Worm (Caenorhabditis elegans) whole organism, dauer: ENCODE measurements around the gene nhr-58.

Experiments
- unc-62 ChIP-seq: sonication (generic microtip); optimal IDR thresholded peaks from 2 replicates; lab custom pipeline; 2017; ENCODE audit warnings: missing biosample characterization, missing genetic modification reagents, missing genetic modification characterization

The nhr-58 gene

DNA sequence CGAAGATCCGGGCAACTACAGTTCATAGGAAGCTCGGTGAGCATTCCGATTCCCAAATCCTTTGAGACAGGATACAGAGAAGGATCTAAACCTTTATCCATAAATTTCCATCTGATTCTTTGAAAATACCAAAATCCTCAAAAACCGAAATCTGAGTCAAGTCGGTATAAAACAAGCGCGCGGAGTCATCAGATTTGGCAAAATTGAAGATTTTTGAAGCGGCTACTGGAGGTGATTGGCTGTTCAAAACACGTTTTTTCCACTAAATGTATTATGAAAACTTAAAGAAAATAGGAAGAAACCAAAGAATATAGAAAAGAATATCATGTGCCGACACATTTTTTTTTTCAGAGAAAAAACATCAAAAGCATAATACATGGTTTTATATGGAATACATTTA lies 42.6 kb downstream of the nhr-58 start, which contains the start of gene C14C6.13:
C14C6.13 (minus strand) TSS at position 101 of the 400 bp plus-strand sequence.
- no peak for TF ChIP-seq unc-62

DNA sequence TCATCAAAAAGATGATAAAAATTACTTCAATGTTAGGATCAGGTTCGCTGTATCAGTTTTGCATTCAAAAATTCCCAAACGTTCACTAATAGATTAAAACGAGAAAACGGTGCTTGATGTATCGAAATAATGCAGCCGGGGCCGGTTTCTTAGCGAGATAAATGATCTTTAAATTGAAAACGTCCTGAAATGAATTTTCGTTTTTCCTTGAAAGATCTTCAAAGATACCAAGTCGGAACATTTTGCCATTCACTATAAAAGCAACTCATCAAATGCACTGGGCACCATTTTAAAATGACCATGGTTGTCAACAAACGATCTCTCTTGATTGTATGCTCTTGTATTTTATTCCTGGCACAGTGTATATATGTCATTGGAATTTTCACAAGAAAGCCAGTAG lies 44.0 kb downstream of the nhr-58 start, which contains the start of gene K06H6.5:
K06H6.5 (plus strand) TSS at position 301 of the 400 bp plus-strand sequence.
- no peak for TF ChIP-seq unc-62

DNA sequence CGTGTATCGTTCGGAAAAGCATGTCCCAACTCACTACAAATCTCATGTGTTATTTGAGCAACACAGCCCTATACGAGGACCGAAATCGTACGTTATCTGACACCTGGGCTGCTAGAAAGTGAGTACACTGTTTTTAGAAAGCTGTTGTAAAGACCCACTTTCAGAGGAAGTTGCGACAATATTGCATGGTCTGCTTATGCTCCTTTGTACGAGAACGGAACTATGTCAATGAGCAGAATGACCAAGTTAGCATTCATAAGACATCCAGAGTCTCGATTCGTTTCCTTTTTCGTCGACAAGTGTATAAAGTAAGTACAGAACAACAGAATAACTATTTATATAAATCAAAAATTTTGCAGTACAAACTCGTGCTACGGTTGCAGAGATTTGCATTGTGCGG lies 44.9 kb downstream of the nhr-58 start:
- TF ChIP-seq unc-62, result no peak

DNA sequence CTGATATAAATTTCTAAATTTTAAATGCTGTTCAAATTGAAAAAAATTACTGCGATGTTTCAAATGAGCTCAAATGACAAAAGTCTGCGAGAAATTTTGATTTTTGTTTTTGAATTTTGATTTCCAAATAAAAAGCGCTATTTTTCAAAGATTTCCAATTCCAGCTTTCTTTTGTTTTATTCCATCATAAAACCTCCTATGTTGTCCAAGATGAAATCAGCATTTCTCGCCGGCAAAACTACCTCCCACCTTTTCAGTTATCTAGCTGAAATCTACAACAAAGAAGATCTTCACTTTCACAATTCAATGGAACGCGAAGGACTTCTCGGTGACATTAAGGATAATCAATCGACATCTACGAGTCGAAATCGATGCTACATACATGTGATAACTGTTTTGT lies 46.9 kb downstream of the nhr-58 start, which contains the start of gene K06H6.4:
K06H6.4 (plus strand) TSS at position 301 of the 400 bp plus-strand sequence.
- no peak for TF ChIP-seq unc-62

DNA sequence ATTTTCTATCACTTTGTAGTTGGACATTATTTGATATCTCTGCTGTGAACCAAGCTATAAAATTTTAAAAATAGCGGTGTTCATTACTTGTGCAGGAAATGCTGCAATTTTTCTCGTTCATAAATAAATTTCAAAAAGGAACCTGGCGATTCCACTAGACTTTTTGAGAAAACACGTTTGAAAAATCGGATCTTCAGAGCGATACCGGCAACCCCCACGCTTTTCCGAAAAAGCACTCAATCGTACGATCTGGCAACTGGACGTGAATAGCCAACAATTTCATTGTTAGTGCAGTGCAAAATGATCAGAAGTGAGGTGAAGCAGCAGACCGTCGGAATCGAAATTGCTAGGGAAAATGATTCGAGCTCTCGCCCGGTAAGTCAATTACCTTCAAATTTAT lies 49.6 kb downstream of the nhr-58 start, which contains the start of gene nstp-7:
nstp-7 (plus strand) TSS at position 301 of the 400 bp plus-strand sequence.
- TF ChIP-seq unc-62, result no peak
